Fruit fly (Drosophila melanogaster) whole organism, prepupa: ENCODE results near the gene CG4565.

Source experiments
- Blimp-1 ChIP-seq: fragments of 200-800 bp; sonication (Bioruptor generic); optimal IDR thresholded peaks from 3 replicates; lab custom pipeline; 2017; ENCODE audit warnings: missing biosample characterization, missing genetic modification characterization, mild to moderate bottlenecking, moderate library complexity, missing genetic modification reagents
- CG10669 ChIP-seq: fragments of 200-800 bp; sonication (Bioruptor generic); optimal IDR thresholded peaks from 3 replicates; lab custom pipeline; 2018; ENCODE audit warnings: missing biosample characterization, mild to moderate bottlenecking, missing genetic modification characterization, moderate library complexity
- CG11294 ChIP-seq: fragments of 200-800 bp; sonication (Bioruptor generic); IDR thresholded peaks from 2 replicates; pipeline ENCODE4 v1.3.6; 2022; ENCODE audit warnings: missing biosample characterization, missing genetic modification characterization
- CG11902 ChIP-seq: fragments of 200-800 bp; sonication (Bioruptor generic); optimal IDR thresholded peaks from 3 replicates; lab custom pipeline; 2016; ENCODE audit warnings: missing biosample characterization, missing genetic modification characterization
- CG15336 ChIP-seq: fragments of 200-800 bp; sonication (Bioruptor generic); IDR thresholded peaks from 2 replicates; pipeline ENCODE4 v1.3.6; 2022; ENCODE audit warnings: missing biosample characterization, missing genetic modification characterization
- CG1621 ChIP-seq: fragments of 200-800 bp; sonication (Bioruptor generic); optimal IDR thresholded peaks from 3 replicates; lab custom pipeline; 2018; ENCODE audit warnings: missing biosample characterization, mild to moderate bottlenecking, missing genetic modification characterization
- CG16779 ChIP-seq: fragments of 200-800 bp; sonication (Bioruptor generic); optimal IDR thresholded peaks from 3 replicates; lab custom pipeline; 2017; ENCODE audit warnings: missing biosample characterization, mild to moderate bottlenecking, missing genetic modification characterization
- CG3032 ChIP-seq: fragments of 200-800 bp; optimal IDR thresholded peaks from 2 replicates; lab custom pipeline; 2019; ENCODE audit warnings: missing biosample characterization, mild to moderate bottlenecking, missing genetic modification characterization, moderate library complexity
- CG31627 ChIP-seq: fragments of 200-800 bp; sonication (Bioruptor generic); optimal IDR thresholded peaks from 3 replicates; lab custom pipeline; 2016; ENCODE audit warnings: missing biosample characterization, missing genetic modification characterization
- CG32006 ChIP-seq: fragments of 200-800 bp; sonication (Bioruptor generic); optimal IDR thresholded peaks from 3 replicates; lab custom pipeline; 2017; ENCODE audit warnings: missing biosample characterization, mild to moderate bottlenecking, missing genetic modification characterization
- CG4318 ChIP-seq: fragments of 200-800 bp; sonication (Bioruptor generic); optimal IDR thresholded peaks from 3 replicates; lab custom pipeline; 2017; ENCODE audit warnings: missing biosample characterization, mild to moderate bottlenecking, missing genetic modification characterization
- CG6163 ChIP-seq: fragments of 200-800 bp; sonication (Bioruptor generic); IDR thresholded peaks from 3 replicates; pipeline ENCODE4 v1.3.6; 2022; ENCODE audit warnings: missing biosample characterization, missing genetic modification characterization
- CG6276 ChIP-seq: fragments of 200-800 bp; sonication (Bioruptor generic); optimal IDR thresholded peaks from 2 replicates; lab custom pipeline; 2017; ENCODE audit warnings: missing biosample characterization, mild to moderate bottlenecking, missing genetic modification characterization
- CG6792 ChIP-seq: fragments of 200-800 bp; sonication (Bioruptor generic); optimal IDR thresholded peaks from 3 replicates; lab custom pipeline; 2016; ENCODE audit warnings: missing biosample characterization, missing genetic modification characterization
- CG6808 ChIP-seq: fragments of 200-800 bp; sonication (Bioruptor generic); optimal IDR thresholded peaks from 3 replicates; lab custom pipeline; 2017; ENCODE audit warnings: missing biosample characterization, missing genetic modification characterization, mild to moderate bottlenecking, moderate library complexity, missing genetic modification reagents
- CG6854 ChIP-seq: fragments of 200-800 bp; sonication (Bioruptor generic); optimal IDR thresholded peaks from 2 replicates; lab custom pipeline; 2017; ENCODE audit warnings: missing biosample characterization, mild to moderate bottlenecking, missing genetic modification characterization
- CG8119 ChIP-seq: fragments of 200-800 bp; sonication (Bioruptor generic); IDR thresholded peaks from 3 replicates; pipeline ENCODE4 v1.3.6; 2022; ENCODE audit warnings: missing biosample characterization, missing genetic modification characterization
- CG8319 ChIP-seq: fragments of 200-800 bp; sonication (Bioruptor generic); optimal IDR thresholded peaks from 3 replicates; lab custom pipeline; 2016; ENCODE audit warnings: missing biosample characterization, missing genetic modification characterization
- CG8632 ChIP-seq: fragments of 200-800 bp; sonication (Bioruptor generic); optimal IDR thresholded peaks from 3 replicates; lab custom pipeline; 2016; ENCODE audit warnings: missing biosample characterization, missing genetic modification characterization
- CG9139 ChIP-seq: fragments of 200-800 bp; sonication (Bioruptor generic); optimal IDR thresholded peaks from 3 replicates; lab custom pipeline; 2017; ENCODE audit warnings: missing biosample characterization, mild to moderate bottlenecking, missing genetic modification characterization
- Eip75B ChIP-seq: fragments of 200-800 bp; sonication (Bioruptor generic); optimal IDR thresholded peaks from 3 replicates; lab custom pipeline; 2016; ENCODE audit warnings: missing biosample characterization, missing genetic modification characterization
- Eip78C ChIP-seq: fragments of 200-800 bp; sonication (Bioruptor generic); peaks from one replicate; lab custom pipeline; 2016; ENCODE audit warnings: missing biosample characterization, missing genetic modification characterization
- Eip93F ChIP-seq: fragments of 200-800 bp; sonication (Bioruptor generic); optimal IDR thresholded peaks from 2 replicates; lab custom pipeline; 2016; ENCODE audit warnings: missing biosample characterization, mild to moderate bottlenecking, missing genetic modification characterization
- Ets96B ChIP-seq: fragments of 200-800 bp; optimal IDR thresholded peaks from 2 replicates; lab custom pipeline; 2019; ENCODE audit warnings: missing biosample characterization, mild to moderate bottlenecking, missing genetic modification characterization, moderate library complexity
- Gug ChIP-seq: fragments of 200-800 bp; sonication (Bioruptor generic); IDR thresholded peaks from 2 replicates; pipeline ENCODE4 v1.3.6; 2022; ENCODE audit warnings: missing biosample characterization, missing genetic modification characterization
- Hr38 ChIP-seq: sonication (Bioruptor generic); optimal IDR thresholded peaks from 2 replicates; lab custom pipeline; 2016; ENCODE audit warnings: missing biosample characterization, missing genetic modification characterization
- Hr4 ChIP-seq: fragments of 200-800 bp; sonication (Bioruptor generic); optimal IDR thresholded peaks from 3 replicates; lab custom pipeline; 2016; ENCODE audit warnings: missing biosample characterization, missing genetic modification characterization
- Lpt ChIP-seq: fragments of 200-800 bp; sonication (Bioruptor generic); optimal IDR thresholded peaks from 3 replicates; lab custom pipeline; 2016; ENCODE audit warnings: missing biosample characterization, missing genetic modification characterization
- Met ChIP-seq: fragments of 200-800 bp; sonication (Bioruptor generic); optimal IDR thresholded peaks from 3 replicates; lab custom pipeline; 2016; ENCODE audit warnings: missing biosample characterization, missing genetic modification characterization
- OdsH ChIP-seq: fragments of 200-800 bp; sonication (Bioruptor generic); optimal IDR thresholded peaks from 3 replicates; lab custom pipeline; 2016; ENCODE audit warnings: missing biosample characterization, missing genetic modification characterization
- Smox ChIP-seq: fragments of 200-800 bp; sonication (Bioruptor generic); optimal IDR thresholded peaks from 3 replicates; lab custom pipeline; 2016; ENCODE audit warnings: missing biosample characterization, missing genetic modification characterization
- Sox102F ChIP-seq: fragments of 200-800 bp; sonication (Bioruptor generic); optimal IDR thresholded peaks from 2 replicates; lab custom pipeline; 2016; ENCODE audit warnings: missing biosample characterization, mild to moderate bottlenecking, missing genetic modification characterization
- Sox14 ChIP-seq: fragments of 200-800 bp; sonication (Bioruptor generic); optimal IDR thresholded peaks from 3 replicates; lab custom pipeline; 2016; ENCODE audit warnings: missing biosample characterization, missing genetic modification characterization
- achi ChIP-seq: fragments of 200-800 bp; sonication (Bioruptor generic); optimal IDR thresholded peaks from 3 replicates; lab custom pipeline; 2016; ENCODE audit warnings: missing biosample characterization, missing genetic modification characterization
- acj6 ChIP-seq: fragments of 200-800 bp; sonication (Bioruptor generic); optimal IDR thresholded peaks from 3 replicates; lab custom pipeline; 2016; ENCODE audit warnings: missing biosample characterization, missing genetic modification characterization
- cyc ChIP-seq: fragments of 200-800 bp; sonication (Bioruptor generic); optimal IDR thresholded peaks from 3 replicates; lab custom pipeline; 2016; ENCODE audit warnings: missing biosample characterization, missing genetic modification characterization
- dsx ChIP-seq: fragments of 200-800 bp; optimal IDR thresholded peaks from 3 replicates; lab custom pipeline; 2019; ENCODE audit warnings: missing biosample characterization, mild to moderate bottlenecking, missing genetic modification characterization, moderate library complexity; ENCODE audit not compliant: poor library complexity, severe bottlenecking
- eg ChIP-seq: fragments of 200-800 bp; sonication (Bioruptor generic); IDR thresholded peaks from 3 replicates; pipeline ENCODE4 v1.3.6; 2022; ENCODE audit warnings: missing biosample characterization, missing genetic modification characterization
- fd59A ChIP-seq: fragments of 200-800 bp; sonication (Bioruptor generic); optimal IDR thresholded peaks from 2 replicates; lab custom pipeline; 2017; ENCODE audit warnings: missing biosample characterization, mild to moderate bottlenecking, missing genetic modification characterization, missing genetic modification reagents
- fd85E ChIP-seq: fragments of 200-800 bp; sonication (Bioruptor generic); optimal IDR thresholded peaks from 3 replicates; lab custom pipeline; 2016; ENCODE audit warnings: missing biosample characterization, missing genetic modification characterization
- fkh ChIP-seq: fragments of 200-800 bp; sonication (Bioruptor generic); optimal IDR thresholded peaks from 3 replicates; lab custom pipeline; 2017; ENCODE audit warnings: missing biosample characterization, mild to moderate bottlenecking, missing genetic modification characterization, moderate library complexity
- lz ChIP-seq: fragments of 200-800 bp; sonication (Bioruptor generic); optimal IDR thresholded peaks from 3 replicates; lab custom pipeline; 2016; ENCODE audit warnings: missing biosample characterization, missing genetic modification characterization
- net ChIP-seq: fragments of 200-800 bp; sonication (Bioruptor generic); optimal IDR thresholded peaks from 3 replicates; lab custom pipeline; 2016; ENCODE audit warnings: missing biosample characterization, missing genetic modification characterization
- pdm3 ChIP-seq: fragments of 200-800 bp; sonication (Bioruptor generic); optimal IDR thresholded peaks from 3 replicates; lab custom pipeline; 2016; ENCODE audit warnings: missing biosample characterization, missing genetic modification characterization
- salr ChIP-seq, 2 experiments: fragments of 200-800 bp; sonication (Bioruptor generic); optimal IDR thresholded peaks; 3 replicates each; lab custom pipeline; 2016 to 2018; ENCODE audit warnings: missing biosample characterization in 2 of 2, missing genetic modification characterization in 2 of 2, mild to moderate bottlenecking in 1 of 2
- spab ChIP-seq: fragments of 200-800 bp; sonication (Bioruptor generic); optimal IDR thresholded peaks from 2 replicates; lab custom pipeline; 2017; ENCODE audit warnings: missing biosample characterization, mild to moderate bottlenecking, missing genetic modification characterization, missing genetic modification reagents
- ss ChIP-seq, 2 experiments: fragments of 200-800 bp; sonication (Bioruptor generic); optimal IDR thresholded peaks; 2 replicates in 1 of 2; 3 replicates in 1 of 2; lab custom pipeline; 2017 to 2018; ENCODE audit warnings: mild to moderate bottlenecking in 2 of 2, missing biosample characterization in 2 of 2, missing genetic modification characterization in 2 of 2, moderate library complexity in 1 of 2
- svp ChIP-seq: fragments of 200-800 bp; sonication (Bioruptor generic); peaks from one replicate; lab custom pipeline; 2016; ENCODE audit warnings: missing biosample characterization, missing genetic modification characterization
- topi ChIP-seq: fragments of 200-800 bp; sonication (Bioruptor generic); optimal IDR thresholded peaks from 3 replicates; lab custom pipeline; 2016; ENCODE audit warnings: missing biosample characterization, missing genetic modification characterization
- vri ChIP-seq: fragments of 200-800 bp; sonication (Bioruptor generic); optimal IDR thresholded peaks from 3 replicates; lab custom pipeline; 2016; ENCODE audit warnings: missing biosample characterization, mild to moderate bottlenecking, missing genetic modification characterization

Gene CG4565

dm6 chr3R:10886462-10887315, 34.2 kb downstream of the CG4565 start:
- peak; percentile 86 for TF ChIP-seq spab
- peak; percentile 98 for TF ChIP-seq svp (GFP tag; lab: Kevin White, UChicago)
- peak; percentile 92 for TF ChIP-seq CG6163 (GFP tag; lab: Robert Waterston, UW)
- TF ChIP-seq Eip93F (GFP tag; lab: Kevin White, UChicago) = peak; percentile 67
- peak; percentile 72 for TF ChIP-seq CG10669 (GFP tag; lab: Kevin White, UChicago)
- TF ChIP-seq vri (GFP tag; lab: Kevin White, UChicago) = peak; percentile 89
- TF ChIP-seq fkh (GFP tag; lab: Kevin White, UChicago) = peak; percentile 71
- TF ChIP-seq CG8119 (GFP tag; lab: Robert Waterston, UW) = peak; percentile 96
- TF ChIP-seq Met (GFP tag; lab: Kevin White, UChicago) = peak; percentile 95
- TF ChIP-seq CG6854 (GFP tag; lab: Kevin White, UChicago) = peak; percentile 76
- peak; percentile 93 for TF ChIP-seq Sox102F
- peak; percentile 93 for TF ChIP-seq topi (GFP tag; lab: Kevin White, UChicago)
- TF ChIP-seq dsx = peak; percentile 62
- TF ChIP-seq Eip78C (GFP tag; lab: Kevin White, UChicago) = peak; percentile 98
- TF ChIP-seq ss (GFP tag; optimal IDR thresholded peaks at IDR 0.05; lab: Kevin White, UChicago) = peak; percentile 83 to 86
- peak; percentile 80 for TF ChIP-seq fd85E (GFP tag; lab: Kevin White, UChicago)
- TF ChIP-seq Hr38 (GFP tag; lab: Kevin White, UChicago) = no peak
- TF ChIP-seq Eip75B (GFP tag; lab: Kevin White, UChicago) = peak; percentile 94
- peak; percentile 87 for TF ChIP-seq Lpt (GFP tag; lab: Kevin White, UChicago)
- peak; percentile 92 for TF ChIP-seq Smox (GFP tag; lab: Kevin White, UChicago)
- TF ChIP-seq fd59A (GFP tag; lab: Kevin White, UChicago) = peak; percentile 81
- peak; percentile 93 for TF ChIP-seq CG32006
- TF ChIP-seq CG6808 (GFP tag; lab: Kevin White, UChicago) = peak; percentile 79
- peak; percentile 80 for TF ChIP-seq CG9139
- peak; percentile 91 for TF ChIP-seq pdm3
- peak; percentile 76 for TF ChIP-seq CG3032
- TF ChIP-seq net (GFP tag; lab: Kevin White, UChicago) = peak; percentile 93
- peak; percentile 90 for TF ChIP-seq CG6276 (GFP tag; lab: Kevin White, UChicago)
- TF ChIP-seq CG4318 (GFP tag; lab: Kevin White, UChicago) = peak; percentile 81
- peak; percentile 95 for TF ChIP-seq CG15336 (GFP tag; lab: Robert Waterston, UW)
- peak; percentile 85 for TF ChIP-seq Sox14 (GFP tag; lab: Kevin White, UChicago)
- TF ChIP-seq CG16779 (tag; lab: Kevin White, UChicago) = peak; percentile 91
- peak; percentile 89 for TF ChIP-seq acj6 (GFP tag; lab: Kevin White, UChicago)
- peak; percentile 95 for TF ChIP-seq lz (GFP tag; lab: Kevin White, UChicago)
- peak; percentile 93 for TF ChIP-seq OdsH (GFP tag; lab: Kevin White, UChicago)
- peak; percentile 94 for TF ChIP-seq CG31627 (GFP tag; lab: Kevin White, UChicago)
- TF ChIP-seq Ets96B (tag; lab: Kevin White, UChicago) = peak; percentile 81
- peak; percentile 86 for TF ChIP-seq eg (GFP tag; lab: Robert Waterston, UW)
- peak; percentile 90 for TF ChIP-seq achi (GFP tag; lab: Kevin White, UChicago)
- TF ChIP-seq CG6792 (GFP tag; lab: Kevin White, UChicago) = peak; percentile 93
- TF ChIP-seq CG1621 (tag; lab: Kevin White, UChicago) = peak; percentile 70
- peak; percentile 91 for TF ChIP-seq cyc (GFP tag; lab: Kevin White, UChicago)
- peak; percentile 86 for TF ChIP-seq Gug (GFP tag; lab: Robert Waterston, UW)
- TF ChIP-seq CG11902 = peak; percentile 80
- peak; percentile 45 to 79 for TF ChIP-seq salr (GFP tag; optimal IDR thresholded peaks at IDR 0.05; lab: Kevin White, UChicago)
- peak; percentile 88 for TF ChIP-seq CG8632 (GFP tag; lab: Kevin White, UChicago)
- TF ChIP-seq CG11294 (GFP tag; lab: Robert Waterston, UW) = peak; percentile 83
- peak; percentile 77 for TF ChIP-seq CG8319 (GFP tag; lab: Kevin White, UChicago)
- TF ChIP-seq Hr4 (GFP tag; lab: Kevin White, UChicago) = peak; percentile 94
- peak; percentile 57 for TF ChIP-seq Blimp-1
